Worm (Caenorhabditis elegans): ENCODE measurements around the gene Y26G10.4.

Gene Y26G10.4

DNA sequence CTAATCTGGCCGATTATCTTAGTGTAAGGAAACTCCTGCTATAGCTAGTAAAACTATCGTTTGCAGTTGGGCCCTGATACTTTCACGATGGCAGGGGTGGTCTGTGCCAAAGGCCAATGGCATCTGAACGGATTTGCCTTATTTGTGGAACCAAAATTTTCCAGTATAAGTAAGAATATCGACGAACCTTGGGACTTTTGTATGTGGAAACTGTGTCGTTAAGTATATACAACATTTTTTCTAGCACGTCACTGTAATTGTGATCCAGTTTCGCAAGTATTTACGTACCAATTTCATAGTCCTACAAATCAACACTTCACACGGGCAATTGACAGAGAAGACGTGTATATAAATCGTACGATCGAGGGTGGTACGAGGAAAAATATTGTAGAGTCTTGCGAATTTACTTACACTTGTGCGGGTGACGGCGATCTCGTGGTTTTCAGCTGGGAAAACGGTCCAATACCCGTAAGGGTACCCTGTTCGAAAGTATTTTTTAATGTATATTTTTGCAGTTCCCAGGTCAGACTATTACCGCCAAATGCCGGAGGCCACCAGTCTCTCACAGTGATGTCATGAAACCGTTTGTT lies 7.3 kb upstream of the Y26G10.4 start:
- TF ChIP-seq W03F9.2 (tag; optimal IDR thresholded peaks at IDR 0.05), result no peak

DNA sequence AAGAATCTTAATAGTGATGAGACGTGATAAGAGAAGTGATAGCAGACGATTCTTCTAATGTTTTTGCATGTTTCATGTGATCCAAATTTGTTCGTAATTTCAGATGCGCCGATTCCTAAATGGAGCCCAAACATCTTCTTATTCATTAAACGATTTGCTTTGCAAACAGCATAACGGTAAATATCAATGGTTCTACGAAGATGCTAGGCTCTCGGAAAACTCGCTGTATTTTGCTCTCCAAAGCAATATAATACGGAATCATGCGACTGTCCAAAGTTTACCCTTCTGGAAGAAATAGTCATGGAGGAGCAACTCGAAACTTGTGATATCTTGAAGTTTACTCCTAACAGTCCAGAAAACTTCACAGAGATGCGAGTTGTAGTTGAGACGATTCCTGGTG lies 6.8 kb upstream of the Y26G10.4 start, which contains the start of gene W06D12.6:
TSS of gene W06D12.6 (plus strand) at position 301 of the 400 bp plus-strand sequence.
- TF ChIP-seq him-1 (tag; optimal IDR thresholded peaks at IDR 0.05) (no peak), dao-5 (tag; optimal IDR thresholded peaks at IDR 0.05) (no peak), W03F9.2 (tag; optimal IDR thresholded peaks at IDR 0.05) (no peak)

- TF ChIP-seq W03F9.2 (tag; optimal IDR thresholded peaks at IDR 0.05) (no peak), him-1 (tag; optimal IDR thresholded peaks at IDR 0.05) (no peak), dao-5 (tag; optimal IDR thresholded peaks at IDR 0.05) (no peak)
Observed at ce11 chrV:17700728-17701262, 1.8 kb upstream of the Y26G10.4 start, which contains the start of the genes Y26G10.5 and srh-32. TSS of gene Y26G10.5 (minus strand) at chrV:17700828. TSS of gene srh-32 (plus strand) at chrV:17701212.

ce11 chrV:17699659-17700058 lies 662 bp upstream of the Y26G10.4 start, which contains the start of gene Y26G10.6:
TSS of gene Y26G10.6 (plus strand) at chrV:17699959.
- TF ChIP-seq dao-5 (tag; optimal IDR thresholded peaks at IDR 0.05), result no peak
- TF ChIP-seq him-1 (tag; optimal IDR thresholded peaks at IDR 0.05), result no peak
- no peak for TF ChIP-seq W03F9.2 (tag; optimal IDR thresholded peaks at IDR 0.05)

- TF ChIP-seq him-1 (tag; optimal IDR thresholded peaks at IDR 0.05) (no peak), dao-5 (tag; optimal IDR thresholded peaks at IDR 0.05) (no peak), W03F9.2 (tag; optimal IDR thresholded peaks at IDR 0.05) (no peak)
Observed at ce11 chrV:17696753-17697152, 2.2 kb downstream of the Y26G10.4 start, which contains the start of gene spp-29. TSS of gene spp-29 (minus strand) at chrV:17696853.

- no peak for TF ChIP-seq him-1 (tag; optimal IDR thresholded peaks at IDR 0.05)
- TF ChIP-seq dao-5 (tag; optimal IDR thresholded peaks at IDR 0.05), result no peak
- TF ChIP-seq W03F9.2 (tag; optimal IDR thresholded peaks at IDR 0.05), result no peak
Observed at ce11 chrV:17695802-17696201, 3.2 kb downstream of the Y26G10.4 start, which contains the start of gene Y26G10.1. TSS of gene Y26G10.1 (minus strand) at chrV:17695902.

DNA sequence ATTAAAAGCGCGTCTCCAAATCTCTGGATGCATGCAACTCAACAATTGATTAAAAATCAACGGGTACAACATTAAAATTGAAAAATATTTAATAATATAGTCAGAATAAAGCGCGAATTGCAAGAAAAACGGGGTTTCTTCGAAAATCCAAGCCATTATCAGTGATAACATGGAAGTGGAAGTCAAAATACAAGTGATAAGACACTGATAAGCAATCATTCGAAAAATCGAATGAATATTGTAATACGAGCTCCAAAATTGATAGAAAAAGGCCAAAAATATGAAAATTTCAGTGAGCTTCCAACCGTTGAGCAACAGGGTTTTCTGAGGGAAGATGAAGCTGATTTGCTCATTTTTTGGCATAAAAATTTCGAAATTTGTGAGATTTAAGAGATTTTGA lies 4.7 kb downstream of the Y26G10.4 start:
- TF ChIP-seq dao-5 (tag; optimal IDR thresholded peaks at IDR 0.05), result no peak
- TF ChIP-seq W03F9.2 (tag; optimal IDR thresholded peaks at IDR 0.05), result no peak
- no peak for TF ChIP-seq him-1 (tag; optimal IDR thresholded peaks at IDR 0.05)

ce11 chrV:17690922-17691321 lies 8.1 kb downstream of the Y26G10.4 start, which contains the start of gene F59A1.13:
TSS of gene F59A1.13 (minus strand) at chrV:17691022.
- TF ChIP-seq W03F9.2 (tag; optimal IDR thresholded peaks at IDR 0.05), result no peak
- TF ChIP-seq dao-5 (tag; optimal IDR thresholded peaks at IDR 0.05), result no peak
- TF ChIP-seq him-1 (tag; optimal IDR thresholded peaks at IDR 0.05), result no peak

ce11 chrV:17686852-17687251 lies 12.1 kb downstream of the Y26G10.4 start, which contains the start of gene F59A1.18:
TSS of gene F59A1.18 (minus strand) at chrV:17686952.
- TF ChIP-seq W03F9.2 (tag; optimal IDR thresholded peaks at IDR 0.05) (no peak), him-1 (tag; optimal IDR thresholded peaks at IDR 0.05) (no peak), dao-5 (tag; optimal IDR thresholded peaks at IDR 0.05) (no peak)

DNA sequence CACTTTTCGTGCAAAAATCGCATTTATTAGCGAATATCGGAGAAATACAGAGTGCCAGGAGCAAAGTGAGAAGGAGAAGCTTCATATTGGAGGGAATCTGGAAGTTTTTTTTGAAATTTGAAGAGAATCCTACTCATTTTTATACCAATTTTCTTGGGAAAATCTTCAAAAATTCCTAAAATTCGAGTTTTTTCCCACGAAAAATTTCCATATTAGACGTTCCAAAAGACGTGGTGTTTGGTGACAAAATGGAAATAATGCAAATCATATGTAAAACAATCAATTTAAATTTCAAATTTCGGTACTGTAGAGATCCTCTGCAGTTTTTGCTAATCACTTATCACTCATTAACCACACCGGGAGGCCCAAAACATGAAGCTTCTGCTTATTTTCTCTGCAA lies 14.1 kb downstream of the Y26G10.4 start, which contains the start of the genes F59A1.16 and F59A1.6:
TSS of gene F59A1.16 (minus strand) at position 101 of the 400 bp plus-strand sequence.
TSS of gene F59A1.6 (plus strand) at position 285 of the 400 bp plus-strand sequence.
- TF ChIP-seq dao-5 (tag; optimal IDR thresholded peaks at IDR 0.05), result no peak
- no peak for TF ChIP-seq him-1 (tag; optimal IDR thresholded peaks at IDR 0.05)
- TF ChIP-seq W03F9.2 (tag; optimal IDR thresholded peaks at IDR 0.05), result no peak

ce11 chrV:17683763-17684162 lies 15.2 kb downstream of the Y26G10.4 start, which contains the start of gene F59A1.15:
TSS of gene F59A1.15 (minus strand) at chrV:17683863.
- TF ChIP-seq dao-5 (tag; optimal IDR thresholded peaks at IDR 0.05), result no peak
- TF ChIP-seq W03F9.2 (tag; optimal IDR thresholded peaks at IDR 0.05), result no peak
- TF ChIP-seq him-1 (tag; optimal IDR thresholded peaks at IDR 0.05), result no peak

ce11 chrV:17683290-17683689 lies 15.7 kb downstream of the Y26G10.4 start:
- TF ChIP-seq W03F9.2 (tag; optimal IDR thresholded peaks at IDR 0.05), result no peak
- TF ChIP-seq him-1 (tag; optimal IDR thresholded peaks at IDR 0.05), result no peak
- no peak for TF ChIP-seq dao-5 (tag; optimal IDR thresholded peaks at IDR 0.05)

- TF ChIP-seq W03F9.2 (tag; optimal IDR thresholded peaks at IDR 0.05) (no peak), him-1 (tag; optimal IDR thresholded peaks at IDR 0.05) (no peak), dao-5 (tag; optimal IDR thresholded peaks at IDR 0.05) (no peak)
Observed at ce11 chrV:17676553-17676952, 22.4 kb downstream of the Y26G10.4 start, which contains the start of gene str-92. TSS of gene str-92 (minus strand) at chrV:17676653.

ce11 chrV:17673343-17673742 lies 25.7 kb downstream of the Y26G10.4 start, which contains the start of gene str-93:
TSS of gene str-93 (minus strand) at chrV:17673443.
- TF ChIP-seq W03F9.2 (tag; optimal IDR thresholded peaks at IDR 0.05) (no peak), dao-5 (tag; optimal IDR thresholded peaks at IDR 0.05) (no peak), him-1 (tag; optimal IDR thresholded peaks at IDR 0.05) (no peak)

Data from whole organism, L4/young adult.